Fruit fly (Drosophila melanogaster): Measurements from ENCODE around the gene CG5160.

- TF ChIP-seq fru (GFP tag; optimal IDR thresholded peaks at IDR 0.05), result peak; percentile 72
- TF ChIP-seq Hnf4 (GFP tag; optimal IDR thresholded peaks at IDR 0.05), result peak; percentile 2
- no peak for TF ChIP-seq pan (optimal IDR thresholded peaks at IDR 0.05)
- TF ChIP-seq usp (GFP tag; optimal IDR thresholded peaks at IDR 0.05), result no peak
- TF ChIP-seq psq (GFP tag; optimal IDR thresholded peaks at IDR 0.05), result peak; percentile 72
- TF ChIP-seq Hr78 (GFP tag; optimal IDR thresholded peaks at IDR 0.05), result no peak
- peak; percentile 76 for TF ChIP-seq Hr83 (GFP tag; optimal IDR thresholded peaks at IDR 0.05; ENCODE audit: poor library complexity, severe bottlenecking)
- no peak for TF ChIP-seq Vsx2 (GFP tag; optimal IDR thresholded peaks at IDR 0.05; ENCODE audit: partially characterized antibody)
- peak; percentile 6 for TF ChIP-seq brk (GFP tag; optimal IDR thresholded peaks at IDR 0.05)
- TF ChIP-seq CG9705 (GFP tag; optimal IDR thresholded peaks at IDR 0.05), result no peak
Observed at dm6 chr2L:7418148-7418988, 19.8 kb upstream of the CG5160 start.
